Fruit fly (Drosophila melanogaster) whole organism, embryonic: ENCODE data around the gene CG5087.
A peak's percentile ranks its signal among the peaks of the same experiment; 100 is the strongest.

Source experiments
- CG1024 ChIP-seq: fragments of 200-800 bp; sonication (Bioruptor generic); IDR thresholded peaks from 2 replicates; pipeline ENCODE4 v1.3.6; 2022; ENCODE audit warnings: missing biosample characterization, missing genetic modification characterization
- CG11093 ChIP-seq: fragments of 200-800 bp; sonication (Bioruptor generic); IDR thresholded peaks from 3 replicates; pipeline ENCODE4 v1.3.6; 2022; ENCODE audit warnings: missing biosample characterization, missing genetic modification characterization
- CG13424 ChIP-seq: fragments of 200-800 bp; sonication (Bioruptor generic); optimal IDR thresholded peaks from 2 replicates; lab custom pipeline; 2019; ENCODE audit warnings: missing biosample characterization, mild to moderate bottlenecking, missing genetic modification characterization, moderate library complexity
- CG15073 ChIP-seq: fragments of 200-800 bp; sonication (Bioruptor generic); optimal IDR thresholded peaks from 2 replicates; lab custom pipeline; 2016; ENCODE audit warnings: missing biosample characterization, missing genetic modification characterization
- CG2889 ChIP-seq: fragments of 200-800 bp; sonication (Bioruptor generic); IDR thresholded peaks from 3 replicates; pipeline ENCODE4 v1.3.6; 2022; ENCODE audit warnings: missing biosample characterization, missing genetic modification characterization
- CG32532 ChIP-seq: fragments of 200-800 bp; sonication (Bioruptor generic); IDR thresholded peaks from 2 replicates; pipeline ENCODE4 v1.3.6; 2022; ENCODE audit warnings: missing biosample characterization, missing genetic modification characterization
- CG3281 ChIP-seq: fragments of 200-800 bp; sonication (Bioruptor generic); optimal IDR thresholded peaks from 3 replicates; lab custom pipeline; 2017; ENCODE audit warnings: missing biosample characterization, mild to moderate bottlenecking, missing genetic modification characterization
- CG4424 ChIP-seq: fragments of 200-800 bp; sonication (Bioruptor generic); optimal IDR thresholded peaks from 3 replicates; lab custom pipeline; 2016; ENCODE audit warnings: missing biosample characterization, missing genetic modification characterization
- CG4617 ChIP-seq: fragments of 200-800 bp; sonication (Bioruptor generic); optimal IDR thresholded peaks from 3 replicates; lab custom pipeline; 2016; ENCODE audit warnings: missing biosample characterization, missing genetic modification characterization, borderline replicate concordance
- CG6175 ChIP-seq: fragments of 200-800 bp; sonication (Bioruptor generic); IDR thresholded peaks from 3 replicates; pipeline ENCODE4 v1.3.6; 2022; ENCODE audit warnings: missing biosample characterization, missing genetic modification characterization
- CG6765 ChIP-seq: fragments of 200-800 bp; sonication (Bioruptor generic); optimal IDR thresholded peaks from 3 replicates; lab custom pipeline; 2017; ENCODE audit warnings: missing biosample characterization, mild to moderate bottlenecking, missing genetic modification characterization
- CG8089 ChIP-seq: fragments of 200-800 bp; sonication (Bioruptor generic); optimal IDR thresholded peaks from 3 replicates; lab custom pipeline; 2016; ENCODE audit warnings: missing biosample characterization, missing genetic modification characterization
- CG9215 ChIP-seq: fragments of 200-800 bp; sonication (Bioruptor generic); IDR thresholded peaks from 2 replicates; pipeline ENCODE4 v1.3.6; 2022; ENCODE audit warnings: missing biosample characterization, missing genetic modification characterization
- CG9437 ChIP-seq: fragments of 200-800 bp; sonication (Bioruptor generic); optimal IDR thresholded peaks from 2 replicates; lab custom pipeline; 2018; ENCODE audit warnings: missing biosample characterization, mild to moderate bottlenecking, missing genetic modification characterization
- CG9609 ChIP-seq: fragments of 200-800 bp; sonication (Bioruptor generic); optimal IDR thresholded peaks from 3 replicates; lab custom pipeline; 2016; ENCODE audit warnings: missing biosample characterization, missing genetic modification characterization
- CG9817 ChIP-seq: fragments of 200-800 bp; sonication (Bioruptor generic); optimal IDR thresholded peaks from 2 replicates; lab custom pipeline; 2018; ENCODE audit warnings: missing biosample characterization, mild to moderate bottlenecking, missing genetic modification characterization, moderate library complexity
- Ets97D ChIP-seq: fragments of 200-800 bp; sonication (Bioruptor generic); optimal IDR thresholded peaks from 3 replicates; lab custom pipeline; 2016; ENCODE audit warnings: missing biosample characterization, missing genetic modification characterization
- Gug ChIP-seq: fragments of 200-800 bp; sonication (Bioruptor generic); IDR thresholded peaks from 4 replicates; pipeline ENCODE4 v1.3.6; 2022; ENCODE audit warnings: missing biosample characterization, missing genetic modification characterization
- HLH3B ChIP-seq: fragments of 200-800 bp; sonication (Bioruptor generic); IDR thresholded peaks from 2 replicates; pipeline ENCODE4 v1.3.6; 2022; ENCODE audit warnings: missing biosample characterization, missing genetic modification characterization
- HmgZ ChIP-seq: fragments of 200-800 bp; sonication (Bioruptor generic); optimal IDR thresholded peaks from 2 replicates; lab custom pipeline; 2018; ENCODE audit warnings: missing biosample characterization, mild to moderate bottlenecking, missing genetic modification characterization
- Hr78 ChIP-seq, 2 experiments: fragments of 200-800 bp in 1 of 2; fragments of >200 bp in 1 of 2; sonication (Bioruptor generic) in 1 of 2; optimal IDR thresholded peaks; 2 replicates each; lab custom pipeline; 2017 to 2019; ENCODE audit warnings: missing biosample characterization in 2 of 2, missing genetic modification characterization in 2 of 2, mild to moderate bottlenecking in 1 of 2, moderate library complexity in 1 of 2
- Scr ChIP-seq: fragments of 200-800 bp; sonication (Bioruptor generic); IDR thresholded peaks from 2 replicates; pipeline ENCODE4 v1.3.6; 2022; ENCODE audit warnings: missing biosample characterization, missing genetic modification characterization; ENCODE audit not compliant: partially characterized antibody
- Six4 ChIP-seq: fragments of 200-800 bp; sonication (Bioruptor generic); optimal IDR thresholded peaks from 2 replicates; lab custom pipeline; 2016; ENCODE audit warnings: missing biosample characterization, missing genetic modification characterization
- Sox102F ChIP-seq: fragments of 200-800 bp; sonication (Bioruptor generic); optimal IDR thresholded peaks from 2 replicates; lab custom pipeline; 2018; ENCODE audit warnings: missing biosample characterization, mild to moderate bottlenecking, missing genetic modification characterization, moderate library complexity
- Sry-β ChIP-seq: fragments of 200-800 bp; sonication (Bioruptor generic); optimal IDR thresholded peaks from 2 replicates; lab custom pipeline; 2018; ENCODE audit warnings: missing biosample characterization, mild to moderate bottlenecking, missing genetic modification characterization, moderate library complexity
- abd-A ChIP-seq: fragments of 200-800 bp; sonication (Bioruptor generic); optimal IDR thresholded peaks from 3 replicates; lab custom pipeline; 2019; ENCODE audit warnings: missing biosample characterization, mild to moderate bottlenecking, missing genetic modification characterization, moderate library complexity
- ara ChIP-seq: fragments of 200-800 bp; sonication (Bioruptor generic); IDR thresholded peaks from 2 replicates; pipeline ENCODE4 v1.3.6; 2022; ENCODE audit warnings: missing biosample characterization, missing genetic modification characterization
- crol ChIP-seq: fragments of 200-800 bp; sonication (Bioruptor generic); IDR thresholded peaks from 2 replicates; pipeline ENCODE4 v1.3.6; 2022; ENCODE audit warnings: missing biosample characterization, missing genetic modification characterization
- dimm ChIP-seq: fragments of 200-800 bp; sonication (Bioruptor generic); IDR thresholded peaks from 2 replicates; pipeline ENCODE4 v1.3.6; 2022; ENCODE audit warnings: missing biosample characterization, missing genetic modification characterization
- fu2 ChIP-seq: fragments of 200-800 bp; sonication (Bioruptor generic); optimal IDR thresholded peaks from 2 replicates; lab custom pipeline; 2016; ENCODE audit warnings: missing biosample characterization, missing genetic modification characterization
- grau ChIP-seq: fragments of 200-800 bp; optimal IDR thresholded peaks from 3 replicates; lab custom pipeline; 2019; ENCODE audit warnings: missing biosample characterization, mild to moderate bottlenecking, missing genetic modification characterization, moderate library complexity
- grn ChIP-seq: fragments of 200-800 bp; sonication (Bioruptor generic); optimal IDR thresholded peaks from 3 replicates; lab custom pipeline; 2017; ENCODE audit warnings: missing biosample characterization, missing genetic modification characterization
- ham ChIP-seq: fragments of 200-800 bp; sonication (Bioruptor generic); IDR thresholded peaks from 2 replicates; pipeline ENCODE4 v1.3.6; 2022; ENCODE audit warnings: missing biosample characterization, missing genetic modification characterization
- hbn ChIP-seq: fragments of 200-800 bp; sonication (Bioruptor generic); IDR thresholded peaks from 2 replicates; pipeline ENCODE4 v1.3.6; 2022; ENCODE audit warnings: missing biosample characterization, missing genetic modification characterization; ENCODE audit not compliant: partially characterized antibody
- kay ChIP-seq: fragments of 200-800 bp; sonication (Bioruptor generic); optimal IDR thresholded peaks from 2 replicates; lab custom pipeline; 2016; ENCODE audit warnings: missing biosample characterization, missing genetic modification characterization
- kni ChIP-seq: fragments of 200-800 bp; sonication (Bioruptor generic); optimal IDR thresholded peaks from 3 replicates; lab custom pipeline; 2017; ENCODE audit warnings: mild to moderate bottlenecking, missing biosample characterization, missing genetic modification reagents, missing genetic modification characterization
- lmd ChIP-seq: fragments of 200-800 bp; sonication (Bioruptor generic); IDR thresholded peaks from 2 replicates; pipeline ENCODE4 v1.3.6; 2022; ENCODE audit warnings: missing biosample characterization, missing genetic modification characterization
- mam ChIP-seq: fragments of 200-800 bp; sonication (Bioruptor generic); optimal IDR thresholded peaks from 3 replicates; lab custom pipeline; 2016; ENCODE audit warnings: missing biosample characterization, missing genetic modification characterization
- pan ChIP-seq, 4 experiments: fragments of >200 bp in 3 of 4; fragments of 200-800 bp in 1 of 4; sonication (Bioruptor generic) in 1 of 4; optimal IDR thresholded peaks in 3 of 4; IDR thresholded peaks in 1 of 4; 2 replicates each; pipeline versions ENCODE4 v1.3.6 to Lab custom; 2017 to 2022; ENCODE audit warnings: missing biosample characterization in 2 of 4, missing genetic modification characterization in 2 of 4, mixed read lengths in 1 of 4
- phol ChIP-seq: fragments of 200-800 bp; sonication (Bioruptor generic); optimal IDR thresholded peaks from 3 replicates; lab custom pipeline; 2018; ENCODE audit warnings: missing biosample characterization, mild to moderate bottlenecking, missing genetic modification characterization, moderate library complexity
- sens ChIP-seq: fragments of 200-800 bp; sonication (Bioruptor generic); peaks from one replicate; lab custom pipeline; 2016; ENCODE audit warnings: missing biosample characterization, missing genetic modification characterization
- sna ChIP-seq: fragments of 200-800 bp; sonication (Bioruptor generic); IDR thresholded peaks from 2 replicates; pipeline ENCODE4 v1.3.6; 2022; ENCODE audit warnings: missing biosample characterization, missing genetic modification characterization; ENCODE audit not compliant: partially characterized antibody
- sqz ChIP-seq: fragments of 200-800 bp; sonication (Bioruptor generic); optimal IDR thresholded peaks from 3 replicates; lab custom pipeline; 2018; ENCODE audit warnings: missing biosample characterization, mild to moderate bottlenecking, missing genetic modification characterization

Gene CG5087

dm6 chr3L:8974478-8975477 is 23.2 kb upstream of the CG5087 start, which contains the start of the genes pix and Srp68 (continued):
- TF ChIP-seq abd-A (tag; lab: Kevin White, UChicago): no peak
- no peak for TF ChIP-seq kni (GFP tag; lab: Kevin White, UChicago)
- TF ChIP-seq CG32532 (GFP tag; lab: Robert Waterston, UW): 0 out of 2 replicates have a peak, but pooled peaks have one; percentile 29
- TF ChIP-seq CG9437 (GFP tag; lab: Kevin White, UChicago): peak; percentile 62
- TF ChIP-seq HLH3B (GFP tag; lab: Robert Waterston, UW): no peak
- peak; percentile 75 for TF ChIP-seq sna
- peak; percentile 74 for TF ChIP-seq CG4424 (GFP tag; lab: Kevin White, UChicago)
- TF ChIP-seq Ets97D (GFP tag; lab: Kevin White, UChicago): peak; percentile 41
- TF ChIP-seq CG9609 (GFP tag; lab: Kevin White, UChicago): peak; percentile 33
- TF ChIP-seq Sox102F: no peak
- peak; percentile 46 for TF ChIP-seq CG3281
- TF ChIP-seq CG9215 (GFP tag; lab: Robert Waterston, UW): peak; percentile 73; the same call in 1 of the 2 replicates
- no peak for TF ChIP-seq Gug (GFP tag; lab: Robert Waterston, UW)
- peak; percentile 15 for TF ChIP-seq Six4 (GFP tag; lab: Kevin White, UChicago)
- peak; percentile 78 for TF ChIP-seq grau (tag; lab: Kevin White, UChicago)
- TF ChIP-seq dimm (GFP tag; lab: Robert Waterston, UW): no peak
- no peak for TF ChIP-seq sqz (GFP tag; lab: Kevin White, UChicago)
- no peak for TF ChIP-seq ham (GFP tag; lab: Robert Waterston, UW)
- TF ChIP-seq CG13424 (tag; lab: Kevin White, UChicago): peak; percentile 75
- peak; percentile 80 for TF ChIP-seq phol (tag; lab: Kevin White, UChicago)
- no peak for TF ChIP-seq CG1024 (GFP tag; lab: Robert Waterston, UW)
- TF ChIP-seq Hr78 (GFP tag; optimal IDR thresholded peaks at IDR 0.05; lab: Kevin White, UChicago): no peak
- TF ChIP-seq kay (GFP tag; lab: Kevin White, UChicago): peak; percentile 30
- TF ChIP-seq CG2889 (GFP tag; lab: Robert Waterston, UW): no peak
- no peak for TF ChIP-seq CG15073 (GFP tag; lab: Kevin White, UChicago)
- peak; percentile 66 for TF ChIP-seq CG9817 (tag; lab: Kevin White, UChicago)
- no peak for TF ChIP-seq CG11093 (GFP tag; lab: Robert Waterston, UW)
- TF ChIP-seq fu2 (GFP tag; lab: Kevin White, UChicago): peak; percentile 36
- no peak for TF ChIP-seq CG6175
- peak; percentile 39 for TF ChIP-seq mam (GFP tag; lab: Kevin White, UChicago)
- peak; percentile 67 for TF ChIP-seq CG4617 (GFP tag; lab: Kevin White, UChicago)
- peak; percentile 76 for TF ChIP-seq Sry-β (GFP tag; lab: Kevin White, UChicago)
- TF ChIP-seq Scr (GFP tag; lab: Robert Waterston, UW): peak; percentile 93
- peak; percentile 71 for TF ChIP-seq CG6765 (GFP tag; lab: Kevin White, UChicago)
- peak; percentile 91 for TF ChIP-seq sens
- no peak for TF ChIP-seq pan (optimal IDR thresholded peaks at IDR 0.05; lab: Kevin White, UChicago)
- TF ChIP-seq pan (GFP tag; optimal IDR thresholded peaks at IDR 0.05 in 1 of 2, IDR thresholded peaks at IDR 0.05 in 1 of 2): no peak
- no peak for TF ChIP-seq ara (GFP tag; lab: Robert Waterston, UW)
- TF ChIP-seq crol: peak; percentile 99
- no peak for TF ChIP-seq grn (GFP tag; lab: Kevin White, UChicago)
- peak; percentile 43 for TF ChIP-seq HmgZ
- TF ChIP-seq hbn (GFP tag; lab: Robert Waterston, UW): peak; percentile 78; the same call in 1 of the 2 replicates
- peak; percentile 19 for TF ChIP-seq CG8089 (GFP tag; lab: Kevin White, UChicago)
- TF ChIP-seq lmd (GFP tag; lab: Robert Waterston, UW): peak; percentile 46
- TF ChIP-seq, all 482 proteins: peak for 233
